Worm (Caenorhabditis elegans) whole organism, late embryonic: ENCODE measurements around the gene M01B2.13.

Experiments
- C38D4.7 ChIP-seq: fragments of 200-800 bp; sonication (Bioruptor generic); optimal IDR thresholded peaks from 2 replicates; lab custom pipeline; 2018; ENCODE audit warnings: mild to moderate bottlenecking, missing genetic modification characterization, moderate library complexity, missing compliant biosample characterization
- T23F11.4 ChIP-seq: fragments of 200-800 bp; sonication (Bioruptor generic); optimal IDR thresholded peaks from 2 replicates; lab custom pipeline; 2018; ENCODE audit warnings: mild to moderate bottlenecking, missing genetic modification characterization, missing compliant biosample characterization
- ama-1 ChIP-seq: fragments of 150-350 bp; optimal IDR thresholded peaks from 2 replicates; lab custom pipeline; 2014
- ceh-2 ChIP-seq: sonication (generic microtip); optimal IDR thresholded peaks from 2 replicates; lab custom pipeline; 2016; ENCODE audit warnings: missing genotype, missing genetic modification characterization, missing compliant biosample characterization
- ceh-22 ChIP-seq: sonication (generic microtip); optimal IDR thresholded peaks from 2 replicates; lab custom pipeline; 2017; ENCODE audit warnings: missing biosample characterization, missing genetic modification characterization
- fkh-6 ChIP-seq: sonication (generic microtip); optimal IDR thresholded peaks from 2 replicates; lab custom pipeline; 2016; ENCODE audit warnings: missing genetic modification characterization, missing compliant biosample characterization
- hlh-13 ChIP-seq: fragments of 200-800 bp; sonication (Bioruptor generic); optimal IDR thresholded peaks from 2 replicates; lab custom pipeline; 2018; ENCODE audit warnings: mild to moderate bottlenecking, missing genetic modification characterization, missing compliant biosample characterization
- nfya-1 ChIP-seq: sonication (generic microtip); optimal IDR thresholded peaks from 2 replicates; lab custom pipeline; 2017; ENCODE audit warnings: missing genetic modification characterization, mild to moderate bottlenecking, missing compliant biosample characterization, antibody characterized with exemption, moderate library complexity
- pat-9 ChIP-seq: fragments of 200-800 bp; sonication (Bioruptor generic); optimal IDR thresholded peaks from 2 replicates; lab custom pipeline; 2018; ENCODE audit warnings: mild to moderate bottlenecking, missing genetic modification characterization, moderate library complexity, missing compliant biosample characterization
- pqm-1 ChIP-seq: sonication (generic microtip); optimal IDR thresholded peaks from 2 replicates; lab custom pipeline; 2016; ENCODE audit warnings: missing genetic modification characterization, missing compliant biosample characterization
- rnt-1 ChIP-seq: sonication (generic microtip); optimal IDR thresholded peaks from 2 replicates; lab custom pipeline; 2016; ENCODE audit warnings: missing genetic modification characterization, missing compliant biosample characterization
- sox-4 ChIP-seq: sonication (generic microtip); optimal IDR thresholded peaks from 2 replicates; lab custom pipeline; 2017; ENCODE audit warnings: mild to moderate bottlenecking, missing genetic modification characterization, inconsistent platforms, missing compliant biosample characterization
- unc-86 ChIP-seq: sonication (generic microtip); optimal IDR thresholded peaks from 2 replicates; lab custom pipeline; 2016; ENCODE audit warnings: missing genetic modification characterization, missing compliant biosample characterization

DNA sequence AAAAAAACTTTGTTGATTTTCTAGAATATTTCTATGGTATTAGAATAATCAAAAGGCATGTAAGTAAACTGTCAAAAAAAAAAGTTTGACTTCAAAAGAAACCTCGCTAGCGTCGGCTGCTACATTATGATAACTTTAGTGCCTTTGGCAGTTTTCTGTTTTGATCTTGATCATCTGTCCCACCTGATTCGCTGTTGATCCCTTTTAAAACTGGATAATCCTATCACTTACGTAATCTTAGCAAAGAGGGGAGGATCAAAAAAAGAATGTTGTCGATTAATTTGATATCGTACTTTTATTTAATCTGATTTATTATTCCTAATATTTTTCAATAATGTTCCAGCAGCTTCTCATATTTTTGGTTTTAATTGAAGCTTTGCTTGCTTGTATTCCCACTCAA lies 5.8 kb downstream of the M01B2.13 start, which contains the start of gene M01B2.8:
- TF ChIP-seq ama-1 (lab: Kevin White, UChicago) (no peak), unc-86 (no peak), nfya-1 (tag; lab: Kevin White, UChicago) (no peak), fkh-6 (tag; lab: Kevin White, UChicago) (no peak), hlh-13 (GFP tag; lab: Kevin White, UChicago) (no peak), ceh-2 (no peak), pqm-1 (tag; lab: Kevin White, UChicago) (no peak), T23F11.4 (GFP tag; lab: Kevin White, UChicago) (no peak), sox-4 (no peak), pat-9 (no peak), ceh-22 (tag; lab: Kevin White, UChicago) (no peak), C38D4.7 (GFP tag; lab: Kevin White, UChicago) (no peak), rnt-1 (tag; lab: Kevin White, UChicago) (no peak)
